Worm (Caenorhabditis elegans) whole organism, dauer: ENCODE results near the gene F59B10.3.

ENCODE experiments used
- unc-62 ChIP-seq: sonication (generic microtip); optimal IDR thresholded peaks from 2 replicates; lab custom pipeline; 2017; ENCODE audit warnings: missing biosample characterization, missing genetic modification reagents, missing genetic modification characterization

The F59B10.3 gene

ce11 chrII:10555484-10556075 lies 45.2 kb downstream of the F59B10.3 start:
- no peak for TF ChIP-seq unc-62

- TF ChIP-seq unc-62, result no peak
Measured at ce11 chrII:10556550-10557205, 46.3 kb downstream of the F59B10.3 start.

- TF ChIP-seq unc-62, result no peak
Measured at ce11 chrII:10557206-10557574, 46.8 kb downstream of the F59B10.3 start.

ce11 chrII:10558345-10558744 lies 48.0 kb downstream of the F59B10.3 start:
- TF ChIP-seq unc-62, result no peak

- TF ChIP-seq unc-62, result no peak
Measured at ce11 chrII:10558962-10559415, 48.6 kb downstream of the F59B10.3 start.

ce11 chrII:10559671-10560184 lies 49.4 kb downstream of the F59B10.3 start:
- no peak for TF ChIP-seq unc-62
